Worm (Caenorhabditis elegans): ENCODE results near the gene T02B11.3.

DNA sequence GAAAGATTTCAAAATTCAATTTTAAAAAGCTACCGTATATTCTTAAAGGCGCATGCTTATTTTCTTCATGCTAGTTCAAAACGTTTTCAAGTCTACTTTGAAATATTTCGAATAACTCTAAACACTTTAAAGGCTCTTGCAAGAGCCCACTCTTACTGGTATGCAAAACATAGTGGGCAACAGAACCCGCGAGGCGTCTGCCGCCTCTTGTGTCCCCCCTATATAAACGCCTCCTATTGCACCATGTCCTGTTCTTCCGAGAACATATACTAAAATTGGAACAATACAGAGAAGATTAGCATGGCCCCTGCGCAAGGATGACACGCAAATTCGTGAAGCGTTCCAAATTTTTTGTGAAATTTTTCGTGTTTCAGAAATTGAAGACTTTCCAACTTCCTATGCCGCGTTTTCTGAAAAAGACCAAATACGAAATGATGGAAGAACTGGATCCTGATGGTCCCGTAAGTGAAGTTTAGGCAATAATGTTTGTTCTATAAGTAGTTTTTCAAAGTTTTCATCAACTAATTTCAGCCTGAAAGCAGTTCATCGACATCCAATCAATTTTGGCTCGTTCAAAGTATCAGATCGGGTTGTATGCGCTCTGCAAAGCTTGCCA is 7.7 kb downstream of the T02B11.3 start:
- TF ChIP-seq dao-5 (tag; optimal IDR thresholded peaks at IDR 0.05), result no peak
- TF ChIP-seq W03F9.2 (tag; optimal IDR thresholded peaks at IDR 0.05), result no peak
